Worm (Caenorhabditis elegans) whole organism, L4/young adult: ENCODE measurements around the gene F52C6.2.

Experiments used
- dao-5 ChIP-seq: sonication (generic microtip); optimal IDR thresholded peaks from 2 replicates; lab custom pipeline; 2016; ENCODE audit warnings: missing genotype, missing genetic modification characterization, moderate library complexity, missing compliant biosample characterization
- him-1 ChIP-seq: sonication (generic microtip); optimal IDR thresholded peaks from 2 replicates; lab custom pipeline; 2016; ENCODE audit warnings: missing genotype, missing genetic modification reagents, missing genetic modification characterization, missing compliant biosample characterization

DNA sequence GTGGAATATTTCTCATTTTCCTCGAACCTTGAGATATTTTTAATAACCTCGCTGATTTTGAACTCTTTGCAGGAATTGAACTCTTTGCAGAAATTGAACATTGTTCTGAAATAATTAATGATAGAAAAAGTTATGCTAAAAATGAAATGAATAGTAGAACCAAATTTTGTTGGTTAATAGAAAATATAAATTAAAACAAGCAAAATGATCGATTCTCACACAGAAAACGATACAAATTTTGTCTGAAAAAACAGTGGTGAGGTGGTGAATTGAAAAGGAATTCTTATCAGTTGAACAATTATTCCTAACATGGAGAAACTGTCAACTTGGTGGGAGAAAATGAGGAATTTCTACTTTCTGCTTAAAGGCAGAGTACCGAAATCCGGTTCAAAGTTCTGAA lies 41.6 kb upstream of the F52C6.2 start, which contains the start of gene math-6:
- TF ChIP-seq dao-5 (tag; lab: Kevin White, UChicago) (no peak), him-1 (no peak)
